Worm (Caenorhabditis elegans) whole organism, late embryonic: ENCODE measurements around the gene ZK1010.8.

Source experiments
- che-1 ChIP-seq: sonication (generic microtip); optimal IDR thresholded peaks from 2 replicates; lab custom pipeline; 2016; ENCODE audit warnings: mild to moderate bottlenecking, missing genetic modification characterization, missing compliant biosample characterization
- eyg-1 ChIP-seq: sonication (generic microtip); optimal IDR thresholded peaks from 2 replicates; lab custom pipeline; 2016; ENCODE audit warnings: missing genotype, missing genetic modification characterization, missing compliant biosample characterization
- fkh-10 ChIP-seq: fragments of 150-350 bp; optimal IDR thresholded peaks from 2 replicates; lab custom pipeline; 2014; ENCODE audit warnings: missing biosample characterization, missing genetic modification reagents, missing genetic modification characterization
- hlh-15 ChIP-seq: sonication (generic microtip); optimal IDR thresholded peaks from 2 replicates; lab custom pipeline; 2016; ENCODE audit warnings: missing genetic modification characterization, missing compliant biosample characterization
- nfya-1 ChIP-seq: sonication (generic microtip); optimal IDR thresholded peaks from 2 replicates; lab custom pipeline; 2017; ENCODE audit warnings: missing genetic modification characterization, mild to moderate bottlenecking, missing compliant biosample characterization, antibody characterized with exemption, moderate library complexity
- pha-4 ChIP-seq: fragments of 150-350 bp; optimal IDR thresholded peaks from 2 replicates; lab custom pipeline; 2018; ENCODE audit warnings: missing biosample characterization, missing genetic modification reagents, missing genetic modification characterization

ce11 chrIII:13004316-13004715 is 3.8 kb upstream of the ZK1010.8 start:
- TF ChIP-seq fkh-10 (no peak), pha-4 (tag; lab: Kevin White, UChicago) (no peak), eyg-1 (tag; lab: Kevin White, UChicago) (no peak), hlh-15 (no peak), nfya-1 (no peak), che-1 (tag; lab: Kevin White, UChicago) (no peak)
